Worm (Caenorhabditis elegans): ENCODE data around the gene fbxb-87.

fbxb-87 gene

ce11 chrIII:10895817-10896413, 1.6 kb downstream of the fbxb-87 start, which contains the start of gene com-1:
Gene com-1 (plus strand): TSS chrIII:10896363.
- TF ChIP-seq nfya-1 (tag; optimal IDR thresholded peaks at IDR 0.05; ENCODE audit: insufficient read depth) (peak; percentile 54), nhr-25 (tag; optimal IDR thresholded peaks at IDR 0.05) (no peak), fos-1 (tag; optimal IDR thresholded peaks at IDR 0.05) (no peak), nhr-23 (tag; optimal IDR thresholded peaks at IDR 0.05) (peak; percentile 42), lin-15B (tag; optimal IDR thresholded peaks at IDR 0.05) (peak; percentile 83), aly-2 (tag; optimal IDR thresholded peaks at IDR 0.05) (no peak), hmg-11 (tag; optimal IDR thresholded peaks at IDR 0.05) (peak; percentile 41), pha-4 (tag; optimal IDR thresholded peaks at IDR 0.05) (peak; percentile 70), snpc-4 (tag; optimal IDR thresholded peaks at IDR 0.05) (peak; percentile 26)

DNA sequence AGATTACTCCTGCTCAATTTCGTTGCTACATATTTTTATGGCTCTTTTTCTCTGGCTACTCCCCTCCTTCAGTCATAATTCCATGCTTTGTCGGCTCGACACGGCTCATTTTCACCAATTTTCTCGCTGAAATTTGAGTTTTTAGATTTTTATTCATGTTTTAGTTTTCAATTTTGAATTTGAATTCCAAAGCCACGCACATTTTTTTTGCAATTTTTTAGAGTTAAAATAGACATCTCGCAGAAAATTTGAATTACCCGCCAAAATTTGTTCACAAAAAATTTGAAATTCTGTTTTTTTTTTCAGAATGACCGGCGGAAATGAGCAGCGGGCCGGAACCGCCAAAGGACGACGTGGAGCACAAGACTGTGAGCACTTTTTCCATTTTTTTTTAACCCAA, 8.0 kb downstream of the fbxb-87 start, which contains the start of gene unc-119:
unc-119 (plus strand) TSS at position 301 of the 400 bp plus-strand sequence.
- TF ChIP-seq lsy-12 (tag; optimal IDR thresholded peaks at IDR 0.05): no peak
- no peak for TF ChIP-seq fkh-2 (tag; optimal IDR thresholded peaks at IDR 0.05)
- no peak for TF ChIP-seq ZK546.5 (tag; optimal IDR thresholded peaks at IDR 0.05)
- TF ChIP-seq ztf-11 (tag; optimal IDR thresholded peaks at IDR 0.05): no peak

DNA sequence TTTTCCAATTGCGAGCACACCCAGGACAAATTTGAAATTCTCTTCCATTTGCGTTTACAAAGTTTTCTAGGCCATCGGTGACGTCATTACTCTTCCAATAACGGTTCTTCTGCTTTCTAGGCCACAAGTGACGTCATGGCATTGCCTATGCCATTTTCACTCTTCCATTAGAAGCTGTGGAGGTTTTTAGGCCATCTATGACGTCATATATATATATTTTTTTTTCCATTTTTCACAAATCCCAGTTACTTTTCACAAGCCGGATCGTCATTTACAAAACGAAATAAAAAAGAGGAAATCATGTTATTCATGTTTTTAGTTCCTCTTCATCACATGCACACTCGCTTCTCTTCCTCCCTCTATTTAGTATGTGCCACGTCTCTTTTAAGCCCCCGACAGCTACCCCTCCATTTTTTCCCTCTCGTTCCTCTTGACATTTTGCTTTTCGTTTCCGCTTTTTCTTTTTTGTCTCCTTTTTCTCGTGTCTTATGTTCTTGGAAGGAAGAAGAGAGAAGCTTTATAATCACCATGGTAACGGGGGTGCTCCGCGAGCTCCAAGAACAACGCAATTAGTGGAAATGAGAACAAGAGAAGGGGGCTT, 8.8 kb downstream of the fbxb-87 start:
- TF ChIP-seq unc-62 (GFP tag; optimal IDR thresholded peaks at IDR 0.05): no peak
- no peak for TF ChIP-seq nhr-67 (tag; optimal IDR thresholded peaks at IDR 0.05)
- TF ChIP-seq ztf-4 (tag; optimal IDR thresholded peaks at IDR 0.05): no peak
- no peak for TF ChIP-seq sea-2 (GFP tag; optimal IDR thresholded peaks at IDR 0.05)
- TF ChIP-seq nhr-77 (tag; optimal IDR thresholded peaks at IDR 0.05): no peak
- TF ChIP-seq nfya-1 (tag; optimal IDR thresholded peaks at IDR 0.05; ENCODE audit: insufficient read depth): peak; percentile 38
- no peak for TF ChIP-seq unc-39 (tag; optimal IDR thresholded peaks at IDR 0.05)
- peak; percentile 21 for TF ChIP-seq lin-15B (tag; optimal IDR thresholded peaks at IDR 0.05)
- no peak for TF ChIP-seq ztf-11 (tag; optimal IDR thresholded peaks at IDR 0.05)
- no peak for TF ChIP-seq tbx-2 (tag; optimal IDR thresholded peaks at IDR 0.05)
- TF ChIP-seq pha-4 (tag; optimal IDR thresholded peaks at IDR 0.05): no peak
- TF ChIP-seq elt-1 (tag; optimal IDR thresholded peaks at IDR 0.05): no peak
- TF ChIP-seq fkh-10 (GFP tag; optimal IDR thresholded peaks at IDR 0.05): peak; percentile 71
- peak; percentile 39 for TF ChIP-seq snpc-4 (tag; optimal IDR thresholded peaks at IDR 0.05)
- TF ChIP-seq egl-27 (tag; optimal IDR thresholded peaks at IDR 0.05): no peak
- TF ChIP-seq fkh-2 (tag; optimal IDR thresholded peaks at IDR 0.05): no peak
- TF ChIP-seq ceh-16 (tag; optimal IDR thresholded peaks at IDR 0.05): no peak
- TF ChIP-seq elt-2 (tag; optimal IDR thresholded peaks at IDR 0.05): no peak
- no peak for TF ChIP-seq skn-1 (tag; optimal IDR thresholded peaks at IDR 0.05)
- TF ChIP-seq ceh-9 (tag; optimal IDR thresholded peaks at IDR 0.05): no peak
- no peak for TF ChIP-seq ama-1 (optimal IDR thresholded peaks at IDR 0.05)
- TF ChIP-seq fos-1 (tag; optimal IDR thresholded peaks at IDR 0.05): no peak
- no peak for TF ChIP-seq ceh-28 (tag; optimal IDR thresholded peaks at IDR 0.05)
- TF ChIP-seq nhr-76 (tag; optimal IDR thresholded peaks at IDR 0.05): no peak
- TF ChIP-seq mdl-1 (tag; optimal IDR thresholded peaks at IDR 0.05): no peak
- TF ChIP-seq nhr-23 (tag; optimal IDR thresholded peaks at IDR 0.05): no peak
- TF ChIP-seq jun-1 (tag; optimal IDR thresholded peaks at IDR 0.05): no peak
- peak; percentile 16 for TF ChIP-seq nhr-11 (tag; optimal IDR thresholded peaks at IDR 0.05)
- no peak for TF ChIP-seq hmg-11 (tag; optimal IDR thresholded peaks at IDR 0.05)
- peak; percentile 18 for TF ChIP-seq lin-39 (tag; optimal IDR thresholded peaks at IDR 0.05)

- no peak for TF ChIP-seq nhr-76 (tag; optimal IDR thresholded peaks at IDR 0.05)
- no peak for TF ChIP-seq ama-1 (optimal IDR thresholded peaks at IDR 0.05)
- no peak for TF ChIP-seq unc-39 (tag; optimal IDR thresholded peaks at IDR 0.05)
- no peak for TF ChIP-seq nhr-12 (tag; optimal IDR thresholded peaks at IDR 0.05)
- no peak for TF ChIP-seq jun-1 (tag; optimal IDR thresholded peaks at IDR 0.05)
- peak; percentile 68 for TF ChIP-seq elt-1 (tag; optimal IDR thresholded peaks at IDR 0.05)
Measured at ce11 chrIII:10904320-10904961, 10.1 kb downstream of the fbxb-87 start.
